Fruit fly (Drosophila melanogaster) whole organism, embryonic: ENCODE data around the gene CG10793.

ENCODE experiments used
- Aef1 ChIP-seq: fragments of 200-800 bp; sonication (Bioruptor generic); IDR thresholded peaks from 3 replicates; pipeline ENCODE4 v1.3.6; 2022; ENCODE audit warnings: missing biosample characterization, missing genetic modification characterization
- Asciz ChIP-seq: fragments of 200-800 bp; sonication (Bioruptor generic); optimal IDR thresholded peaks from 2 replicates; lab custom pipeline; 2017; ENCODE audit warnings: missing biosample characterization, mild to moderate bottlenecking, missing genetic modification characterization, missing genetic modification reagents
- Bgb ChIP-seq: fragments of 200-800 bp; sonication (Bioruptor generic); IDR thresholded peaks from 2 replicates; pipeline ENCODE4 v1.3.6; 2022; ENCODE audit warnings: missing biosample characterization, missing genetic modification characterization; ENCODE audit not compliant: partially characterized antibody
- CG11695 ChIP-seq: fragments of 200-800 bp; sonication (Bioruptor generic); IDR thresholded peaks from 3 replicates; pipeline ENCODE4 v1.3.6; 2022; ENCODE audit warnings: missing biosample characterization, missing genetic modification characterization
- CG12219 ChIP-seq: fragments of 200-800 bp; sonication (Bioruptor generic); optimal IDR thresholded peaks from 3 replicates; lab custom pipeline; 2018; ENCODE audit warnings: missing biosample characterization, mild to moderate bottlenecking, missing genetic modification characterization
- CG12391 ChIP-seq: fragments of 200-800 bp; sonication (Bioruptor generic); optimal IDR thresholded peaks from 3 replicates; lab custom pipeline; 2018; ENCODE audit warnings: missing biosample characterization, mild to moderate bottlenecking, missing genetic modification characterization, moderate library complexity
- CG1603 ChIP-seq: fragments of 200-800 bp; sonication (Bioruptor generic); optimal IDR thresholded peaks from 2 replicates; lab custom pipeline; 2019; ENCODE audit warnings: missing biosample characterization, mild to moderate bottlenecking, missing genetic modification characterization, moderate library complexity
- CG17385 ChIP-seq: fragments of 200-800 bp; sonication (Bioruptor generic); optimal IDR thresholded peaks from 3 replicates; lab custom pipeline; 2018; ENCODE audit warnings: missing biosample characterization, mild to moderate bottlenecking, missing genetic modification characterization
- CG17568 ChIP-seq: fragments of 200-800 bp; sonication (Bioruptor generic); optimal IDR thresholded peaks from 2 replicates; lab custom pipeline; 2018; ENCODE audit warnings: missing biosample characterization, mild to moderate bottlenecking, missing genetic modification characterization, moderate library complexity
- CG18619 ChIP-seq: fragments of 200-800 bp; sonication (Bioruptor generic); optimal IDR thresholded peaks from 3 replicates; lab custom pipeline; 2017; ENCODE audit warnings: missing biosample characterization, mild to moderate bottlenecking, missing genetic modification characterization
- CG2875 ChIP-seq: fragments of 200-800 bp; sonication (Bioruptor generic); optimal IDR thresholded peaks from 2 replicates; lab custom pipeline; 2017; ENCODE audit warnings: missing biosample characterization, mild to moderate bottlenecking, missing genetic modification characterization, missing genetic modification reagents
- CG30020 ChIP-seq: fragments of 200-800 bp; optimal IDR thresholded peaks from 2 replicates; lab custom pipeline; 2019; ENCODE audit warnings: missing biosample characterization, mild to moderate bottlenecking, missing genetic modification characterization, moderate library complexity
- CG4617 ChIP-seq: fragments of 200-800 bp; sonication (Bioruptor generic); optimal IDR thresholded peaks from 3 replicates; lab custom pipeline; 2016; ENCODE audit warnings: missing biosample characterization, missing genetic modification characterization, borderline replicate concordance
- CG5245 ChIP-seq: fragments of 200-800 bp; sonication (Bioruptor generic); optimal IDR thresholded peaks from 3 replicates; lab custom pipeline; 2016; ENCODE audit warnings: missing biosample characterization, missing genetic modification characterization
- CG6272 ChIP-seq: fragments of 200-800 bp; sonication (Bioruptor generic); IDR thresholded peaks from 2 replicates; pipeline ENCODE4 v1.3.6; 2022; ENCODE audit warnings: missing biosample characterization, missing genetic modification characterization
- CG6689 ChIP-seq: fragments of 200-800 bp; sonication (Bioruptor generic); IDR thresholded peaks from 2 replicates; pipeline ENCODE4 v1.3.6; 2022; ENCODE audit warnings: missing biosample characterization, missing genetic modification characterization
- CG6813 ChIP-seq: fragments of 200-800 bp; sonication (Bioruptor generic); optimal IDR thresholded peaks from 2 replicates; lab custom pipeline; 2017; ENCODE audit warnings: missing biosample characterization, missing genetic modification characterization, mild to moderate bottlenecking, moderate library complexity, missing genetic modification reagents
- CG7987 ChIP-seq: fragments of 200-800 bp; sonication (Bioruptor generic); optimal IDR thresholded peaks from 2 replicates; lab custom pipeline; 2018; ENCODE audit warnings: missing biosample characterization, mild to moderate bottlenecking, missing genetic modification characterization, moderate library complexity
- CG9727 ChIP-seq: fragments of 200-800 bp; sonication (Bioruptor generic); optimal IDR thresholded peaks from 3 replicates; lab custom pipeline; 2017; ENCODE audit warnings: missing biosample characterization, mild to moderate bottlenecking, missing genetic modification characterization
- CoRest ChIP-seq: fragments of 200-800 bp; sonication (Bioruptor generic); optimal IDR thresholded peaks from 3 replicates; lab custom pipeline; 2018; ENCODE audit warnings: missing biosample characterization, mild to moderate bottlenecking, missing genetic modification characterization, moderate library complexity
- D19B ChIP-seq: fragments of 200-800 bp; sonication (Bioruptor generic); optimal IDR thresholded peaks from 2 replicates; lab custom pipeline; 2017; ENCODE audit warnings: missing biosample characterization, mild to moderate bottlenecking, missing genetic modification characterization
- Ets65A ChIP-seq: fragments of 200-800 bp; sonication (Bioruptor generic); peaks from one replicate; lab custom pipeline; 2016; ENCODE audit warnings: missing biosample characterization, missing genetic modification characterization
- Fer1 ChIP-seq: fragments of 200-800 bp; sonication (Bioruptor generic); optimal IDR thresholded peaks from 2 replicates; lab custom pipeline; 2017; ENCODE audit warnings: missing biosample characterization, mild to moderate bottlenecking, missing genetic modification characterization
- Fer2 ChIP-seq: fragments of 200-800 bp; sonication (Bioruptor generic); optimal IDR thresholded peaks from 2 replicates; lab custom pipeline; 2018; ENCODE audit warnings: missing biosample characterization, mild to moderate bottlenecking, missing genetic modification characterization, moderate library complexity
- Neu2 ChIP-seq: fragments of 200-800 bp; sonication (Bioruptor generic); optimal IDR thresholded peaks from 3 replicates; lab custom pipeline; 2016; ENCODE audit warnings: missing biosample characterization, missing genetic modification characterization, borderline replicate concordance
- Oli ChIP-seq: fragments of 200-800 bp; sonication (Bioruptor generic); optimal IDR thresholded peaks from 2 replicates; lab custom pipeline; 2018; ENCODE audit warnings: missing biosample characterization, mild to moderate bottlenecking, missing genetic modification characterization, moderate library complexity
- Ptx1 ChIP-seq: fragments of 200-800 bp; sonication (Bioruptor generic); IDR thresholded peaks from 2 replicates; pipeline ENCODE4 v1.3.6; 2022; ENCODE audit warnings: missing biosample characterization, missing genetic modification characterization
- Sox100B ChIP-seq: fragments of 200-800 bp; sonication (Bioruptor generic); optimal IDR thresholded peaks from 3 replicates; lab custom pipeline; 2018; ENCODE audit warnings: missing biosample characterization, mild to moderate bottlenecking, missing genetic modification characterization
- Spps ChIP-seq: fragments of 200-800 bp; sonication (Bioruptor generic); optimal IDR thresholded peaks from 2 replicates; lab custom pipeline; 2018; ENCODE audit warnings: missing biosample characterization, mild to moderate bottlenecking, missing genetic modification characterization
- Sry-δ ChIP-seq: fragments of 200-800 bp; sonication (Bioruptor generic); optimal IDR thresholded peaks from 2 replicates; lab custom pipeline; 2016; ENCODE audit warnings: missing biosample characterization, missing genetic modification characterization
- Trl ChIP-seq, 3 experiments: fragments of >200 bp in 2 of 3; fragments of 200-800 bp in 1 of 3; sonication (Bioruptor generic) in 1 of 3; optimal IDR thresholded peaks; 2 replicates in 1 of 3; 3 replicates in 2 of 3; lab custom pipeline; 2016 to 2017; ENCODE audit warnings: missing biosample characterization in 1 of 3, missing genetic modification characterization in 1 of 3
- Usf ChIP-seq: fragments of 200-800 bp; sonication (Bioruptor generic); optimal IDR thresholded peaks from 2 replicates; lab custom pipeline; 2017; ENCODE audit warnings: missing genotype, missing biosample characterization, missing genetic modification characterization
- ash1 ChIP-seq: fragments of 200-800 bp; sonication (Bioruptor generic); optimal IDR thresholded peaks from 2 replicates; lab custom pipeline; 2018; ENCODE audit warnings: missing biosample characterization, mild to moderate bottlenecking, missing genetic modification characterization
- cg ChIP-seq: fragments of 200-800 bp; sonication (Bioruptor generic); optimal IDR thresholded peaks from 3 replicates; lab custom pipeline; 2019; ENCODE audit warnings: missing biosample characterization, mild to moderate bottlenecking, missing genetic modification characterization, moderate library complexity
- danr ChIP-seq: fragments of 200-800 bp; sonication (Bioruptor generic); IDR thresholded peaks from 2 replicates; pipeline ENCODE4 v1.3.6; 2022; ENCODE audit warnings: missing biosample characterization, missing genetic modification characterization
- dpn ChIP-seq, 2 experiments: fragments of 200-800 bp; sonication (Bioruptor generic); optimal IDR thresholded peaks; 3 replicates each; lab custom pipeline; 2016; ENCODE audit warnings: missing biosample characterization in 2 of 2, missing genetic modification characterization in 2 of 2
- ewg ChIP-seq: fragments of 200-800 bp; sonication (Bioruptor generic); optimal IDR thresholded peaks from 3 replicates; lab custom pipeline; 2017; ENCODE audit warnings: mild to moderate bottlenecking, missing biosample characterization, missing genetic modification reagents, missing genetic modification characterization
- fru ChIP-seq: fragments of >200 bp; optimal IDR thresholded peaks from 2 replicates; lab custom pipeline; 2017
- gsb ChIP-seq: fragments of 200-800 bp; sonication (Bioruptor generic); IDR thresholded peaks from 2 replicates; pipeline ENCODE4 v1.3.6; 2022; ENCODE audit warnings: missing biosample characterization, missing genetic modification characterization
- hkb ChIP-seq, 2 experiments: fragments of 200-800 bp in 1 of 2; fragments of >200 bp in 1 of 2; sonication (Bioruptor generic) in 1 of 2; IDR thresholded peaks in 1 of 2; optimal IDR thresholded peaks in 1 of 2; 2 replicates each; pipeline versions ENCODE4 v1.3.6 to Lab custom; 2017 to 2022; ENCODE audit warnings: missing biosample characterization in 1 of 2, missing genetic modification characterization in 1 of 2
- ind ChIP-seq: fragments of 200-800 bp; sonication (Bioruptor generic); optimal IDR thresholded peaks from 3 replicates; lab custom pipeline; 2016; ENCODE audit warnings: missing biosample characterization, missing genetic modification characterization
- p53 ChIP-seq: fragments of 200-800 bp; sonication (Bioruptor generic); optimal IDR thresholded peaks from 2 replicates; lab custom pipeline; 2016; ENCODE audit warnings: missing biosample characterization, missing genetic modification characterization
- sens ChIP-seq: fragments of 200-800 bp; sonication (Bioruptor generic); peaks from one replicate; lab custom pipeline; 2016; ENCODE audit warnings: missing biosample characterization, missing genetic modification characterization
- sna ChIP-seq: fragments of 200-800 bp; sonication (Bioruptor generic); IDR thresholded peaks from 2 replicates; pipeline ENCODE4 v1.3.6; 2022; ENCODE audit warnings: missing biosample characterization, missing genetic modification characterization; ENCODE audit not compliant: partially characterized antibody
- toy ChIP-seq: fragments of 200-800 bp; sonication (Bioruptor generic); IDR thresholded peaks from 2 replicates; pipeline ENCODE4 v1.3.6; 2022; ENCODE audit warnings: missing biosample characterization, missing genetic modification characterization
- trh ChIP-seq: fragments of 200-800 bp; sonication (Bioruptor generic); optimal IDR thresholded peaks from 2 replicates; lab custom pipeline; 2016; ENCODE audit warnings: missing biosample characterization, missing genetic modification characterization
- z ChIP-seq: fragments of 200-800 bp; sonication (Bioruptor generic); IDR thresholded peaks from 3 replicates; pipeline ENCODE4 v1.3.6; 2022; ENCODE audit warnings: missing biosample characterization, missing genetic modification characterization
- zen ChIP-seq: fragments of 200-800 bp; sonication (Bioruptor generic); optimal IDR thresholded peaks from 3 replicates; lab custom pipeline; 2018; ENCODE audit warnings: missing biosample characterization, mild to moderate bottlenecking, missing genetic modification characterization, moderate library complexity

Gene CG10793

DNA sequence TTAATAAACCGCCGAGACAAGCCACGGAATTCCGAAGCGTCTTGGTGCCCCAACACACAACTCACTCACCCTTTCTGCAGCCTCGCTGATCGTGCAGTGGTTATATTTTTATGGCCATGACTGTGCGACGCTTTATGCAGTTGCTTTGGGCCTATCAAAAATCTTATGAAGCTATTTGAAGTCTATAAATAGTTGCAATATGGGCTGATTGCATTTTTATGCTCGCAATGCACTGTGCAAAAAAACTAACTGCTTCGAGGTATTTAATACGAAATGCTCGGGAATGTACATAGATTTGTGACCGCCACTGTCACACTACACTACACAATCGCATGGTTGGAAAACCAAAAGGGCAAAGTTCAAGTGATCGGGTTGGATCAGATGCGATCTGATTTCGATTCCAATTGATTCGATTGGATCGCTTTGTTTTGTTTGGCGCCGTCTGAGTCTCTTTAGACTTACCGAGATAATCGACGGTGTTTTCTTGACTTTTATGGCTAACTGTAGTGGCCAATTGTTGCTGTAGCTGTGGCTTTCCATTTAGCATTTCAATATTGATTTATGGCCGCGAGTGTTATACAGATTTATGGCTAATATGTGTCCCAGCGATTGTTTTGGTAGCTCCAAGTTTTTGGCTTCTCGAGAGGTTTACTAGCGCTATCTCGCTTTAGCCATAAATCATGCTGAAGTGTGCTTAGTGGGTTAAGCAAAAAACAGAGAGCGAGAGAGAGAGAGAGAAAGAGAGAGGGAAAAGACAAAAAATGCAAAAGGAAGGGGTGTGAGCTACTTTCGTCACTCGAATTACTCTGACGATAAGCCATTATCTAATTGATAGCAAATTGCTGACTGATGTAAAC is 18.5 kb downstream of the CG10793 start (continued):
- TF ChIP-seq hkb (optimal IDR thresholded peaks at IDR 0.05; lab: Kevin White, UChicago) (no peak), hkb (GFP tag; IDR thresholded peaks at IDR 0.05; lab: Robert Waterston, UW) (no peak), Spps (tag; lab: Kevin White, UChicago) (no peak), CG12219 (GFP tag; lab: Kevin White, UChicago) (no peak), D19B (no peak), ash1 (GFP tag; lab: Kevin White, UChicago) (no peak), CG7987 (GFP tag; lab: Kevin White, UChicago) (no peak), CG11695 (GFP tag; lab: Robert Waterston, UW) (no peak), Oli (tag; lab: Kevin White, UChicago) (no peak), CG17385 (GFP tag; lab: Kevin White, UChicago) (no peak), ewg (GFP tag; lab: Kevin White, UChicago) (no peak), Neu2 (GFP tag; lab: Kevin White, UChicago) (no peak), Asciz (no peak), Ets65A (peak; percentile 64), CoRest (tag; lab: Kevin White, UChicago) (peak; percentile 7), Fer2 (tag; lab: Kevin White, UChicago) (no peak), CG12391 (tag; lab: Kevin White, UChicago) (no peak), CG4617 (GFP tag; lab: Kevin White, UChicago) (no peak), CG5245 (GFP tag; lab: Kevin White, UChicago) (no peak), Sox100B (GFP tag; lab: Kevin White, UChicago) (peak; percentile 4), toy (GFP tag; lab: Robert Waterston, UW) (no peak), dpn (GFP tag; optimal IDR thresholded peaks at IDR 0.05; lab: Kevin White, UChicago) (peak in 1 of 2 experiments; percentile 27), sens (GFP tag; lab: Kevin White, UChicago) (peak; percentile 85), Fer1 (no peak), ind (GFP tag; lab: Kevin White, UChicago) (no peak), Usf (GFP tag; lab: Kevin White, UChicago) (no peak), CG6272 (GFP tag; lab: Robert Waterston, UW) (no peak), trh (GFP tag; lab: Kevin White, UChicago) (no peak), fru (lab: Kevin White, UChicago) (no peak), CG6689 (GFP tag; lab: Robert Waterston, UW) (no peak), CG2875 (GFP tag; lab: Kevin White, UChicago) (no peak), Aef1 (GFP tag; lab: Robert Waterston, UW) (no peak), Sry-δ (GFP tag; lab: Kevin White, UChicago) (no peak), z (GFP tag; lab: Robert Waterston, UW) (no peak), CG9727 (GFP tag; lab: Kevin White, UChicago) (no peak), CG30020 (tag; lab: Kevin White, UChicago) (no peak), CG18619 (GFP tag; lab: Kevin White, UChicago) (no peak), CG17568 (GFP tag; lab: Kevin White, UChicago) (no peak), Ptx1 (0 out of 2 replicates have a peak, but pooled peaks have one; percentile 19), Trl (optimal IDR thresholded peaks at IDR 0.05; lab: Kevin White, UChicago) (peak; percentile 14 to 35), Trl (GFP tag; optimal IDR thresholded peaks at IDR 0.05; lab: Kevin White, UChicago) (no peak), danr (GFP tag; lab: Robert Waterston, UW) (no peak), cg (GFP tag; lab: Kevin White, UChicago) (no peak), p53 (GFP tag; lab: Kevin White, UChicago) (no peak), CG6813 (GFP tag; lab: Kevin White, UChicago) (no peak), CG1603 (peak; percentile 21), gsb (GFP tag; lab: Robert Waterston, UW) (no peak), zen (tag; lab: Kevin White, UChicago) (no peak), Bgb (no peak), sna (GFP tag; lab: Robert Waterston, UW) (no peak)
